Worm (Caenorhabditis elegans): ENCODE results near the gene ced-2.

DNA sequence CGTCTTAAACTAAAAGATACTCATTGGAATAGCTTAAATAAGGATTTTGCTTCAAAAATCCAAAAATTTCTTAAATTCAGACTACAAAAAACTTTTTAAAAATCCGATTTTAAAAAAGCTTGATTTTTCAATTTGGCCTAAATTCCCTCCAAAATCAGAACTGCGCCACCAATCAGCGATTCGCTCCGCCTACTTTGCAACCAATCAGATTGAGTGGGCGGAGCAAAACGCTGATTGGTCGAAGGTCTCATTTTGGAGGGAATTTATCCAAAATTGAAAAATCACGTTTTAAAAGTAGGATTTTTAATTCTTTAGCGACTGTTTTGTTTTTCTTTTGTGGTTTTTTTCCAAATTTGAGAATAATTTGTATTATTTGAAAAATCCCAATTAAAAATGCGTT, 52.2 kb downstream of the ced-2 start:
- no peak for TF ChIP-seq aly-1 (tag; optimal IDR thresholded peaks at IDR 0.05)
- TF ChIP-seq scrt-1 (GFP tag; IDR thresholded peaks at IDR 0.05), result no peak
- no peak for TF ChIP-seq pes-1 (GFP tag; IDR thresholded peaks at IDR 0.05)
- no peak for TF ChIP-seq ama-1 (optimal IDR thresholded peaks at IDR 0.05)
- no peak for TF ChIP-seq flt-1 (GFP tag; IDR thresholded peaks at IDR 0.05)
- TF ChIP-seq tbx-11 (GFP tag; IDR thresholded peaks at IDR 0.05), result no peak
